Fruit fly (Drosophila melanogaster) Kc167 (cell line): Measurements from ENCODE around the gene CecA2.

Experiments
- Myc ChIP-seq: fragments of >200 bp; optimal IDR thresholded peaks from 2 replicates; lab custom pipeline; 2017; ENCODE audit warnings: missing external identifiers
- Sin3A ChIP-seq: fragments of >200 bp; optimal IDR thresholded peaks from 2 replicates; lab custom pipeline; 2018; ENCODE audit warnings: missing external identifiers
- h ChIP-seq: fragments of >200 bp; optimal IDR thresholded peaks from 3 replicates; lab custom pipeline; 2018; ENCODE audit warnings: missing external identifiers
- insv ChIP-seq: fragments of >200 bp; optimal IDR thresholded peaks from 3 replicates; lab custom pipeline; 2018; ENCODE audit warnings: missing external identifiers
- psq ChIP-seq: fragments of >200 bp; optimal IDR thresholded peaks from 2 replicates; lab custom pipeline; 2017; ENCODE audit warnings: missing external identifiers
- ttk ChIP-seq: sonication (Bioruptor generic); optimal IDR thresholded peaks from 2 replicates; lab custom pipeline; 2017; ENCODE audit warnings: missing external identifiers

DNA sequence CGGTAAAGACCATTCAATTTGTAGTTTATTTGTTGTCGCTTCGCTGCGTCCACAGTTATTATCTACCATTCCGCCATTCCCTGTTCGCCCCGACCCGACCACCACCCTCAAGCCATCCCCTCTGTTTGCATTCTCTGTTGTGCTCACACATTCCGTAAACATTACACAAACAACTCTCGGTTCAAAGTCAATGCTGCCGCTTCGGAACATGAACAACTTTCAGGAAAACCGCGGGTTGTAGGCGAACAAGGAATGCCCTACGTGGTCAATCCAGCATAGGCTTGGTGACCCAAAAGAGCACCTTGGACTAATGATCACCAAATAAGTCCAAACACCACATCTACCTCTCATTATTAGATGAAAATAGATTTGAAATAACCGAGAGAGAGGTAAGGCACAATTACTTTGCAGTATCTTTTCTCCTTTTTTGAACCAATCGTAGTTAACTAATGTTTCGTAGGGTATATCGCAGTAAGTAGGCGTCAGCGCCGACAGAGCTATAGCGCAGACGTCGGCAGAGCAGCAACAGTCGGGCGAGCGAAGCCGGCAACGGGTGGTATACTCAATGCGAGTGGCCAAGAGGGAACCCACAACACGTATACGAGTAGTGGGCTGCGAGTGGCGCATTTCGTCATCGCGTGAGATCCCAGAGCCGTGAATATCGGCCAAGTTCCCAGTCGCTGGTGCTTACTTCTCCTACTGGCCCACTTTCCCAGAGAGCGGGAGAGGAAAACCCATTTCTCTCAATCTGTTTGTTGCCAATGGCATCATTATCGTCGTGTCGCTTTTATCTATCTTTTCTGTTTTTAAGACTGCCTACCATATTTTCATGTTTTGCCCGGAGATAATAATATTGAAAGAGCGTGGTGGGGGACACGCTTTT is 8.6 kb upstream of the CecA2 start:
- TF ChIP-seq insv (lab: Kevin White, UChicago) (no peak), Sin3A (lab: Kevin White, UChicago) (no peak), ttk (lab: Kevin White, UChicago) (no peak), Myc (lab: Kevin White, UChicago) (no peak), h (no peak), psq (no peak)
